Worm (Caenorhabditis elegans): Measurements from ENCODE around the gene srz-13.

srz-13 gene

DNA sequence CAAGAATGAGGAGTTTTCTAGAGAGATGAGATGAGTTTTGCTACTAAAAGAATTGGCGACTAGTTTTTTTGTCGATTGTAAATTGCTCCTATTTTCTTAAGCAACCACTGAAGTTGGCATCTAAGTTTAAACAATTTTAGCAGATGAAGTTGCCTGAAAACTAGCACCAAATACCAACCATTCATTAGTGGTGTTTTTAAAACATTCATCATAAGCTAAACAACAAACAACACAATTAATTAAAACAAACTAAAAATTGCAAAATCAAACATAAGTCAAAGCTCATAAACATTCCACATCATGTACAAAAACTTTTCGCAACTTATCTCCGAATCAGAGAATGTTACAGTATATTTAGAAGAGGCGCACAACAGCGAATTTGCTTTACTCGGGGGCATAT, at the start of gene srz-13:
Gene srz-13 (plus strand): TSS at position 301 of the 400 bp plus-strand sequence.
- no peak for TF ChIP-seq nhr-6 (tag; optimal IDR thresholded peaks at IDR 0.05)
- TF ChIP-seq lsy-2 (tag; optimal IDR thresholded peaks at IDR 0.05) = no peak
- TF ChIP-seq dmd-4 (tag; optimal IDR thresholded peaks at IDR 0.05) = no peak
- TF ChIP-seq lin-39 (tag; optimal IDR thresholded peaks at IDR 0.05) = no peak
- TF ChIP-seq blmp-1 (tag; optimal IDR thresholded peaks at IDR 0.05; ENCODE audit: insufficient read depth) = no peak
- no peak for TF ChIP-seq nhr-12 (tag; optimal IDR thresholded peaks at IDR 0.05)
- no peak for TF ChIP-seq sem-4 (tag; optimal IDR thresholded peaks at IDR 0.05)
- no peak for TF ChIP-seq nhr-11 (tag; optimal IDR thresholded peaks at IDR 0.05)
- TF ChIP-seq lin-13 (GFP tag; optimal IDR thresholded peaks at IDR 0.05) = no peak
- TF ChIP-seq Y55F3AM.14 (GFP tag; optimal IDR thresholded peaks at IDR 0.05) = no peak
- TF ChIP-seq ZK546.5 (tag; optimal IDR thresholded peaks at IDR 0.05) = no peak
- TF ChIP-seq R02D3.7 (tag; optimal IDR thresholded peaks at IDR 0.05) = no peak
- no peak for TF ChIP-seq unc-55 (GFP tag; optimal IDR thresholded peaks at IDR 0.05)

DNA sequence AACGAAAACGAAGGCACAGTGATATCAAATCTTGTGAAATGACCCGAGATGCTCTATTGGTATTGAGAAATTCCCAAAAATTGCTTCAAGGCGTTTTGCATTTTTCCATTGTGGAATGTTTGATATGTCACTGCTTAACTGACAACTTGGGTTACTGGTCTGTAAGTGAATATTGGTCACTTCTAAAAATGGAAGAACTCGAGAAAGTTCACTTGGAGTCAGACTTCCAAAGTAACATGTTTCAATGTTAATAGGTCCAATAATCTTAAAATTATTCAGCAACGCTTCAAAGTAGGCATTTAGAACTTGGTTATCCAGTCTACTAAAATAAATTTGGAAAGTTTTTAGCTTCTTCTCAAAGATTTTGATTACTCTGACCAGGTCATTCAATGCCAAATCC, 49.5 kb upstream of the srz-13 start, which contains the start of gene fbxa-144:
Gene fbxa-144 (minus strand): TSS at position 101 of the 400 bp plus-strand sequence.
- TF ChIP-seq zag-1 (tag; optimal IDR thresholded peaks at IDR 0.05) (no peak), ama-1 (optimal IDR thresholded peaks at IDR 0.05) (no peak), alr-1 (tag; optimal IDR thresholded peaks at IDR 0.05) (no peak), R02D3.7 (tag; optimal IDR thresholded peaks at IDR 0.05) (no peak), crh-2 (tag; optimal IDR thresholded peaks at IDR 0.05) (no peak), nhr-12 (tag; optimal IDR thresholded peaks at IDR 0.05) (no peak), F13H6.1 (tag; optimal IDR thresholded peaks at IDR 0.05) (no peak), aly-2 (tag; optimal IDR thresholded peaks at IDR 0.05) (no peak)

DNA sequence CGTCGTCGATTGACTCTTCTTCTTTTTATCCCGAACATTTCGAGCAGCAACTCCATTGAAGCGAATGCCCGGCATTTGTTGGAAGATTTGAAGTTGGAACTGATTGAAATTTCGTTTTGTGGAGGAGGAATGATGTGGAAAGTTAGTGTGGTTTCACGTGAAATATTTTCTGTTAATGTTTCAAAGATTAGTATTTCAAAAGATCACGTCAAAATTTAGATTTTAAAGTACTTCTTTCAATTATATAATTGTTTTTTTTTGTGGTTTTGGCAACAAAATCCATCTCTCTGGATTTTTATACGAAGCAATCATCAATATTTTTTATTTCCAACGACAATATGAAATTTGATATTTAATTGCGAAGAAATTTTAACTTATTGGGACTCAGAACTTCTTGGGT, 45.2 kb upstream of the srz-13 start, which contains the start of gene F44G3.7:
Gene F44G3.7 (minus strand): TSS at position 101 of the 400 bp plus-strand sequence.
- no peak for TF ChIP-seq nhr-23 (tag; optimal IDR thresholded peaks at IDR 0.05)
- no peak for TF ChIP-seq skn-1 (tag; optimal IDR thresholded peaks at IDR 0.05)
- no peak for TF ChIP-seq ztf-1 (GFP tag; conservative IDR thresholded peaks at IDR 0.05)
- no peak for TF ChIP-seq lin-11 (tag; optimal IDR thresholded peaks at IDR 0.05)
- no peak for TF ChIP-seq nhr-77 (tag; optimal IDR thresholded peaks at IDR 0.05)
- TF ChIP-seq dmd-4 (tag; optimal IDR thresholded peaks at IDR 0.05) = no peak
- TF ChIP-seq R02D3.7 (tag; optimal IDR thresholded peaks at IDR 0.05) = no peak
- no peak for TF ChIP-seq egl-27 (tag; optimal IDR thresholded peaks at IDR 0.05)
- TF ChIP-seq fos-1 (tag; optimal IDR thresholded peaks at IDR 0.05) = no peak
- no peak for TF ChIP-seq sem-4 (tag; optimal IDR thresholded peaks at IDR 0.05)
- no peak for TF ChIP-seq ceh-16 (tag; optimal IDR thresholded peaks at IDR 0.05)
- TF ChIP-seq F13H6.1 (tag; optimal IDR thresholded peaks at IDR 0.05) = no peak
- TF ChIP-seq sma-3 (GFP tag; optimal IDR thresholded peaks at IDR 0.05) = no peak
- no peak for TF ChIP-seq nhr-10 (tag; optimal IDR thresholded peaks at IDR 0.05)
- TF ChIP-seq nhr-6 (tag; optimal IDR thresholded peaks at IDR 0.05) = no peak
- no peak for TF ChIP-seq lsy-2 (tag; optimal IDR thresholded peaks at IDR 0.05)
- TF ChIP-seq elt-1 (tag; optimal IDR thresholded peaks at IDR 0.05) = no peak
- no peak for TF ChIP-seq elt-3 (tag; optimal IDR thresholded peaks at IDR 0.05)
- TF ChIP-seq alr-1 (tag; optimal IDR thresholded peaks at IDR 0.05) = no peak

DNA sequence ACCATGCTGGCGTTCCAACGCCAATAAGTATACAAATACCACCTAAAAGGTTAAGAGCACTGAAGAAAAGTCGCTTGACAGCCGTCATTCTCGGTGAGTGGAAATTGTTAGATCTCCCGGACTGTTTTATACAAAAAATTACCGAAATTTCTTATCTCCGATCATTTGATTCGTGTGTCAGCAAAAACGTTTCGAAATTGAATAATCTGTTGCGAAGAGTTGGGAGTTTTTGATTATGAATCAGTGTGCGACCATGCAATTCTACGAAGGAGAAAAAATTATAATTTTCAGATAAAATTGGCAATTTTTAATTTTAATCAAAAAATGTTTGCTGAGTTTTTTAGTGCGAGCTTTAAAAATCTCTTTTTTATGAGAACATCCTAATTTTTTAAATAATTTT, 42.7 kb upstream of the srz-13 start, which contains the start of gene clc-11:
Gene clc-11 (minus strand): TSS at position 101 of the 400 bp plus-strand sequence.
- TF ChIP-seq F13H6.1 (tag; optimal IDR thresholded peaks at IDR 0.05) = no peak
- TF ChIP-seq ztf-11 (tag; optimal IDR thresholded peaks at IDR 0.05) = no peak
- TF ChIP-seq fos-1 (tag; optimal IDR thresholded peaks at IDR 0.05) = peak; percentile 31

DNA sequence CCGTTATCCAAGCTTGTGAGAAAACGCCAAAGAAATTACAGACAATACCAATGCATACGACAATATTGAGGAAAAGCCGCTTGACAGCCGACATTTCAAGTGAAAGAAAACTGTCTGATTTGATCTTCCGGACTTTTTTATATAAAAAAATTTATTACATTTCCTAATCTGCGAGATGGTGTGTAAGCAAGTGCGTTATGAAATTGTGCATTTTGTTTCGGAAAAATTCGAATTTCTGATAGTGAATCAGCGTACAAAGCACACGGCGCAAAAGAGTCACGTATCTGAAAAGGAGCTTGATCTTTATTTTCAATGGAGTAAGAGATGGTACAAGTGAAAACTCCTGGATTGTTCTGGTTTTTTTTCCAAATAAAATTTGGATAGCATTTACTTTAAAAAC, 41.1 kb upstream of the srz-13 start, which contains the start of gene clc-32:
Gene clc-32 (minus strand): TSS at position 101 of the 400 bp plus-strand sequence.
- TF ChIP-seq unc-39 (tag; optimal IDR thresholded peaks at IDR 0.05) = no peak
- TF ChIP-seq crh-2 (tag; optimal IDR thresholded peaks at IDR 0.05) = no peak
- no peak for TF ChIP-seq nhr-129 (tag; optimal IDR thresholded peaks at IDR 0.05)

DNA sequence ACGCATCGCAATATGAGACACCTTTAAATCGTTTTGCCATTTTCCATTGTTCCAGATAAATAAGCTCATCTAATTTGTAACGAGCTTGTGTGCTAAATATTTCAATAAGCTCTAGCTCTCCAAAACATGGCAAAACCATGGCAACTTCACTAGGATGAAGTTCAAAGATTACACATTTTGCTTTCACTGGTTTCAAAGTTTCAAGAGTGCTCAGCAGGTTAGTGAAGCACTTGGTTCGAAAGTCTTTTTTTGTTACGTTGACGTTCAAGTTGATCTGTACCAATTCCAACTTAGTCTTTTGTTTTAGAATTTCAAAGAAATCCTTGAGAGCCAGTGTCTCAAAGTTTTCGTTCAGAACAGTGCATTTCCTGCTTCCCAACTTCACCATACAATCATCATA, 39.8 kb upstream of the srz-13 start, which contains the start of gene fbxa-18:
Gene fbxa-18 (plus strand): TSS at position 301 of the 400 bp plus-strand sequence.
- no peak for TF ChIP-seq skn-1 (tag; optimal IDR thresholded peaks at IDR 0.05)
- TF ChIP-seq snpc-4 (tag; optimal IDR thresholded peaks at IDR 0.05) = no peak
- no peak for TF ChIP-seq nhr-77 (tag; optimal IDR thresholded peaks at IDR 0.05)
- no peak for TF ChIP-seq peb-1 (tag; optimal IDR thresholded peaks at IDR 0.05)
- no peak for TF ChIP-seq nhr-129 (tag; optimal IDR thresholded peaks at IDR 0.05)
- TF ChIP-seq lsy-2 (tag; optimal IDR thresholded peaks at IDR 0.05) = no peak
- no peak for TF ChIP-seq nhr-237 (tag; optimal IDR thresholded peaks at IDR 0.05)

Measured in whole organism, L2 larva.